Fruit fly (Drosophila melanogaster) whole organism, embryonic: ENCODE results near the gene CG34269.

Source experiments
- Bteb2 ChIP-seq: fragments of 200-800 bp; sonication (Bioruptor generic); optimal IDR thresholded peaks from 2 replicates; lab custom pipeline; 2016; ENCODE audit warnings: missing biosample characterization, missing genetic modification characterization
- CG10462 ChIP-seq: fragments of 200-800 bp; sonication (Bioruptor generic); optimal IDR thresholded peaks from 2 replicates; lab custom pipeline; 2016; ENCODE audit warnings: missing biosample characterization, missing genetic modification characterization
- CG12391 ChIP-seq: fragments of 200-800 bp; sonication (Bioruptor generic); optimal IDR thresholded peaks from 3 replicates; lab custom pipeline; 2018; ENCODE audit warnings: missing biosample characterization, mild to moderate bottlenecking, missing genetic modification characterization, moderate library complexity
- CG12744 ChIP-seq: fragments of 200-800 bp; sonication (Bioruptor generic); optimal IDR thresholded peaks from 2 replicates; lab custom pipeline; 2016; ENCODE audit warnings: missing biosample characterization, missing genetic modification characterization
- CG12942 ChIP-seq: fragments of 200-800 bp; sonication (Bioruptor generic); optimal IDR thresholded peaks from 3 replicates; lab custom pipeline; 2016; ENCODE audit warnings: missing biosample characterization, missing genetic modification characterization
- CG13894 ChIP-seq: fragments of 200-800 bp; sonication (Bioruptor generic); optimal IDR thresholded peaks from 3 replicates; lab custom pipeline; 2018; ENCODE audit warnings: missing biosample characterization, mild to moderate bottlenecking, missing genetic modification characterization, moderate library complexity
- CG14667 ChIP-seq: fragments of 200-800 bp; sonication (Bioruptor generic); IDR thresholded peaks from 2 replicates; pipeline ENCODE4 v1.3.6; 2022; ENCODE audit warnings: missing biosample characterization, missing genetic modification characterization
- CG15269 ChIP-seq: fragments of 200-800 bp; sonication (Bioruptor generic); optimal IDR thresholded peaks from 2 replicates; lab custom pipeline; 2018; ENCODE audit warnings: missing biosample characterization, mild to moderate bottlenecking, missing genetic modification characterization, moderate library complexity
- CG17359 ChIP-seq: fragments of 200-800 bp; sonication (Bioruptor generic); optimal IDR thresholded peaks from 3 replicates; lab custom pipeline; 2018; ENCODE audit warnings: missing biosample characterization, mild to moderate bottlenecking, missing genetic modification characterization, moderate library complexity
- CG18262 ChIP-seq: fragments of 200-800 bp; optimal IDR thresholded peaks from 3 replicates; lab custom pipeline; 2019; ENCODE audit warnings: missing biosample characterization, mild to moderate bottlenecking, missing genetic modification characterization, moderate library complexity
- CG2889 ChIP-seq: fragments of 200-800 bp; sonication (Bioruptor generic); IDR thresholded peaks from 3 replicates; pipeline ENCODE4 v1.3.6; 2022; ENCODE audit warnings: missing biosample characterization, missing genetic modification characterization
- CG30403 ChIP-seq: fragments of 200-800 bp; sonication (Bioruptor generic); optimal IDR thresholded peaks from 3 replicates; lab custom pipeline; 2016; ENCODE audit warnings: missing biosample characterization, missing genetic modification characterization
- CG31365 ChIP-seq: fragments of 200-800 bp; sonication (Bioruptor generic); optimal IDR thresholded peaks from 2 replicates; lab custom pipeline; 2018; ENCODE audit warnings: missing biosample characterization, mild to moderate bottlenecking, missing genetic modification characterization
- CG33213 ChIP-seq: fragments of 200-800 bp; sonication (Bioruptor generic); optimal IDR thresholded peaks from 3 replicates; lab custom pipeline; 2016; ENCODE audit warnings: missing biosample characterization, missing genetic modification characterization
- CG33557 ChIP-seq: fragments of 200-800 bp; sonication (Bioruptor generic); optimal IDR thresholded peaks from 2 replicates; lab custom pipeline; 2019; ENCODE audit warnings: missing biosample characterization, mild to moderate bottlenecking, missing genetic modification characterization, moderate library complexity
- CG34376 ChIP-seq: fragments of 200-800 bp; sonication (Bioruptor generic); optimal IDR thresholded peaks from 2 replicates; lab custom pipeline; 2018; ENCODE audit warnings: missing biosample characterization, mild to moderate bottlenecking, missing genetic modification characterization
- CG5953 ChIP-seq: fragments of 200-800 bp; sonication (Bioruptor generic); IDR thresholded peaks from 2 replicates; pipeline ENCODE4 v1.3.6; 2022; ENCODE audit warnings: missing biosample characterization, missing genetic modification characterization
- CG6254 ChIP-seq: fragments of 200-800 bp; sonication (Bioruptor generic); optimal IDR thresholded peaks from 3 replicates; lab custom pipeline; 2017; ENCODE audit warnings: mild to moderate bottlenecking, missing biosample characterization, missing genetic modification reagents, missing genetic modification characterization
- CG8290 ChIP-seq, 3 experiments: fragments of 200-800 bp; sonication (Bioruptor generic); optimal IDR thresholded peaks; 2 replicates each; lab custom pipeline; 2016 to 2019; ENCODE audit warnings: missing biosample characterization in 3 of 3, missing genetic modification characterization in 3 of 3, mild to moderate bottlenecking in 2 of 3, moderate library complexity in 1 of 3
- CG8924 ChIP-seq: fragments of 200-800 bp; optimal IDR thresholded peaks from 3 replicates; lab custom pipeline; 2019; ENCODE audit warnings: missing biosample characterization, mild to moderate bottlenecking, missing genetic modification characterization, moderate library complexity
- Dad ChIP-seq: fragments of 200-800 bp; sonication (Bioruptor generic); optimal IDR thresholded peaks from 3 replicates; lab custom pipeline; 2016; ENCODE audit warnings: missing biosample characterization, missing genetic modification characterization
- Dfd ChIP-seq, 2 experiments: fragments of >200 bp; optimal IDR thresholded peaks; 2 replicates each; lab custom pipeline; 2017; ENCODE audit warnings: missing biosample characterization in 2 of 2, missing genetic modification characterization in 2 of 2
- Dip3 ChIP-seq: fragments of 200-800 bp; sonication (Bioruptor generic); optimal IDR thresholded peaks from 3 replicates; lab custom pipeline; 2016; ENCODE audit warnings: missing biosample characterization, missing genetic modification characterization
- Ets97D ChIP-seq: fragments of 200-800 bp; sonication (Bioruptor generic); optimal IDR thresholded peaks from 3 replicates; lab custom pipeline; 2016; ENCODE audit warnings: missing biosample characterization, missing genetic modification characterization
- Fer1 ChIP-seq: fragments of 200-800 bp; sonication (Bioruptor generic); optimal IDR thresholded peaks from 2 replicates; lab custom pipeline; 2017; ENCODE audit warnings: missing biosample characterization, mild to moderate bottlenecking, missing genetic modification characterization
- Fer2 ChIP-seq: fragments of 200-800 bp; sonication (Bioruptor generic); optimal IDR thresholded peaks from 2 replicates; lab custom pipeline; 2018; ENCODE audit warnings: missing biosample characterization, mild to moderate bottlenecking, missing genetic modification characterization, moderate library complexity
- Gug ChIP-seq: fragments of 200-800 bp; sonication (Bioruptor generic); IDR thresholded peaks from 4 replicates; pipeline ENCODE4 v1.3.6; 2022; ENCODE audit warnings: missing biosample characterization, missing genetic modification characterization
- Mrtf ChIP-seq: fragments of 200-800 bp; sonication (Bioruptor generic); IDR thresholded peaks from 3 replicates; pipeline ENCODE4 v1.3.6; 2022; ENCODE audit warnings: missing biosample characterization, missing genetic modification characterization
- NC2β ChIP-seq: fragments of 200-800 bp; sonication (Bioruptor generic); optimal IDR thresholded peaks from 2 replicates; lab custom pipeline; 2016; ENCODE audit warnings: missing biosample characterization, missing genetic modification characterization
- ab ChIP-seq: fragments of 200-800 bp; sonication (Bioruptor generic); optimal IDR thresholded peaks from 2 replicates; lab custom pipeline; 2016; ENCODE audit warnings: missing biosample characterization, missing genetic modification characterization
- ac ChIP-seq: fragments of 200-800 bp; sonication (Bioruptor generic); optimal IDR thresholded peaks from 3 replicates; lab custom pipeline; 2017; ENCODE audit warnings: missing biosample characterization, mild to moderate bottlenecking, missing genetic modification characterization
- al ChIP-seq: fragments of 200-800 bp; sonication (Bioruptor generic); IDR thresholded peaks from 2 replicates; pipeline ENCODE4 v1.3.6; 2022; ENCODE audit warnings: missing biosample characterization, missing genetic modification characterization
- bsh ChIP-seq, 2 experiments: fragments of 200-800 bp; sonication (Bioruptor generic); optimal IDR thresholded peaks; 2 replicates each; lab custom pipeline; 2017 to 2018; ENCODE audit warnings: mild to moderate bottlenecking in 2 of 2, missing biosample characterization in 2 of 2, missing genetic modification characterization in 2 of 2, moderate library complexity in 1 of 2
- cas ChIP-seq: fragments of 200-800 bp; sonication (Bioruptor generic); IDR thresholded peaks from 2 replicates; pipeline ENCODE4 v1.3.6; 2022; ENCODE audit warnings: missing biosample characterization, missing genetic modification characterization
- caup ChIP-seq: fragments of 200-800 bp; sonication (Bioruptor generic); optimal IDR thresholded peaks from 3 replicates; lab custom pipeline; 2017; ENCODE audit warnings: missing biosample characterization, mild to moderate bottlenecking, missing genetic modification characterization, moderate library complexity; ENCODE audit not compliant: severe bottlenecking
- danr ChIP-seq: fragments of 200-800 bp; sonication (Bioruptor generic); IDR thresholded peaks from 2 replicates; pipeline ENCODE4 v1.3.6; 2022; ENCODE audit warnings: missing biosample characterization, missing genetic modification characterization
- eyg ChIP-seq: fragments of 200-800 bp; sonication (Bioruptor generic); optimal IDR thresholded peaks from 3 replicates; lab custom pipeline; 2016; ENCODE audit warnings: missing biosample characterization, missing genetic modification characterization
- fd102C ChIP-seq: fragments of 200-800 bp; sonication (Bioruptor generic); optimal IDR thresholded peaks from 2 replicates; lab custom pipeline; 2018; ENCODE audit warnings: missing biosample characterization, mild to moderate bottlenecking, missing genetic modification characterization, moderate library complexity
- fd3F ChIP-seq: fragments of 200-800 bp; sonication (Bioruptor generic); optimal IDR thresholded peaks from 2 replicates; lab custom pipeline; 2018; ENCODE audit warnings: missing biosample characterization, mild to moderate bottlenecking, missing genetic modification characterization, moderate library complexity
- gem ChIP-seq: fragments of 200-800 bp; sonication (Bioruptor generic); optimal IDR thresholded peaks from 2 replicates; lab custom pipeline; 2019; ENCODE audit warnings: missing biosample characterization, mild to moderate bottlenecking, missing genetic modification characterization, moderate library complexity
- lola ChIP-seq, 3 experiments: fragments of >200 bp in 2 of 3; fragments of 200-800 bp in 1 of 3; sonication (Bioruptor generic) in 1 of 3; optimal IDR thresholded peaks; 2 replicates each; lab custom pipeline; 2017 to 2019; ENCODE audit warnings: missing biosample characterization in 3 of 3, missing genetic modification characterization in 3 of 3, mild to moderate bottlenecking in 1 of 3, moderate library complexity in 1 of 3
- pb ChIP-seq: fragments of 200-800 bp; sonication (Bioruptor generic); optimal IDR thresholded peaks from 3 replicates; lab custom pipeline; 2016; ENCODE audit warnings: missing biosample characterization, missing genetic modification characterization
- pnt ChIP-seq: fragments of 200-800 bp; sonication (Bioruptor generic); optimal IDR thresholded peaks from 3 replicates; lab custom pipeline; 2016; ENCODE audit warnings: missing biosample characterization, missing genetic modification characterization
- ro ChIP-seq: fragments of 200-800 bp; sonication (Bioruptor generic); IDR thresholded peaks from 2 replicates; pipeline ENCODE4 v1.3.6; 2022; ENCODE audit warnings: missing biosample characterization, missing genetic modification characterization
- sim ChIP-seq: fragments of 200-800 bp; sonication (Bioruptor generic); IDR thresholded peaks from 2 replicates; pipeline ENCODE4 v1.3.6; 2022; ENCODE audit warnings: missing biosample characterization, missing genetic modification characterization
- tgo ChIP-seq: fragments of 200-800 bp; sonication (Bioruptor generic); IDR thresholded peaks from 3 replicates; pipeline ENCODE4 v1.3.6; 2022; ENCODE audit warnings: missing biosample characterization, missing genetic modification characterization
- tx ChIP-seq: fragments of 200-800 bp; sonication (Bioruptor generic); optimal IDR thresholded peaks from 2 replicates; lab custom pipeline; 2016; ENCODE audit warnings: missing biosample characterization, missing genetic modification characterization
- unc-4 ChIP-seq: fragments of 200-800 bp; sonication (Bioruptor generic); IDR thresholded peaks from 2 replicates; pipeline ENCODE4 v1.3.6; 2022; ENCODE audit warnings: missing biosample characterization, missing genetic modification characterization; ENCODE audit not compliant: partially characterized antibody

Gene CG34269

DNA sequence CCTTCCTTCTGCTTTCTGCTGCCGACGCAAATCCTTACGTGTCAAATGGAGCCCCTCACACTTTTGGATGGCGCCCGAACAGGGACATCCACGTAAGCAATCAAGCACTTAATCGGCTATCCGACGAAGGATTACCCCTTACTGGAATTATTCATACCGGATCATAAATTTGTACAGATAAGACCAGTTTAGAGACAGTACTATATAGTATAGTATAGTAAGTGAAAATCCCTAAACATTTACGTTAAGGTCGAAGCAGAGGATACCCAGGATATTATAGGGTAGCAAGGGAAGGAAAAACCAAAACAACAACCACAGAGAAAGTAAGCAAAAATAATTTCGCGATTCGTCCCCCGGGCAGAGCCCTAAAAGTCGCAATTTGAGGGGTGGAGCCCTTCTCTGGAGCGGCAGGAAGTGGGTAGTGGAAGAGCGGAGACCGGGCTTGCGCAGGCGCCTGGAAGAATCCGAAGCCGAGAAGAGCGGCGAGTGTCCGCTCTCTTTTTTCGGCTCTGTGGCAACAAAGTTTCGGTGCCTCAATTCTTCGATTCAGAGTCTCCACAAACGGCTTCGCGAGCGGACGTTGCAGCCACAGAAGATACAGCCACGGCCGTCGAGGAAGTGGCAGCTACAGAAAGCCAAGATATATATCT, 17.5 kb downstream of the CG34269 start (continued):
- peak; percentile 36 for TF ChIP-seq Fer2 (tag; lab: Kevin White, UChicago)
- TF ChIP-seq pnt (GFP tag; lab: Kevin White, UChicago), result peak; percentile 48
- no peak for TF ChIP-seq CG5953 (GFP tag; lab: Robert Waterston, UW)
- TF ChIP-seq CG31365 (tag; lab: Kevin White, UChicago), result peak; percentile 28
- TF ChIP-seq Mrtf (GFP tag; lab: Robert Waterston, UW), result 0 out of 3 replicates have a peak, but pooled peaks have one; percentile 4
- peak; percentile 40; the same call in 1 of the 2 replicates for TF ChIP-seq al (GFP tag; lab: Robert Waterston, UW)
- peak; percentile 51 for TF ChIP-seq CG33213 (GFP tag; lab: Kevin White, UChicago)
- peak; percentile 78 for TF ChIP-seq gem (tag; lab: Kevin White, UChicago)
- no peak for TF ChIP-seq unc-4
- no peak for TF ChIP-seq Dfd (GFP tag; optimal IDR thresholded peaks at IDR 0.05; lab: Kevin White, UChicago)
- peak; percentile 2 for TF ChIP-seq CG34376
- peak; percentile 58 for TF ChIP-seq Bteb2 (GFP tag; lab: Kevin White, UChicago)
- TF ChIP-seq ab (GFP tag; lab: Kevin White, UChicago), result no peak
- TF ChIP-seq CG12942 (GFP tag; lab: Kevin White, UChicago), result peak; percentile 13
- TF ChIP-seq NC2β (GFP tag; lab: Kevin White, UChicago), result peak; percentile 14
- TF ChIP-seq bsh (GFP tag; optimal IDR thresholded peaks at IDR 0.05; lab: Kevin White, UChicago), result peak; percentile 19 to 68
- peak; percentile 56 for TF ChIP-seq Dad
- peak; percentile 56 for TF ChIP-seq Dip3
- TF ChIP-seq CG17359 (tag; lab: Kevin White, UChicago), result peak; percentile 61
- peak; percentile 53 for TF ChIP-seq CG12391 (tag; lab: Kevin White, UChicago)
- TF ChIP-seq CG14667 (GFP tag; lab: Robert Waterston, UW), result peak; percentile 38; the same call in 1 of the 2 replicates
- no peak for TF ChIP-seq CG10462 (GFP tag; lab: Kevin White, UChicago)
- TF ChIP-seq CG15269 (tag; lab: Kevin White, UChicago), result peak; percentile 72
- peak; percentile 69 for TF ChIP-seq CG30403
- TF ChIP-seq pb (GFP tag; lab: Kevin White, UChicago), result peak; percentile 42
- TF ChIP-seq fd102C (GFP tag; lab: Kevin White, UChicago), result no peak
- peak; percentile 51 for TF ChIP-seq fd3F (GFP tag; lab: Kevin White, UChicago)
- peak; percentile 84 for TF ChIP-seq Fer1 (GFP tag; lab: Kevin White, UChicago)
- peak; percentile 78 for TF ChIP-seq caup (GFP tag; lab: Kevin White, UChicago)
- TF ChIP-seq sim (GFP tag; lab: Robert Waterston, UW), result 0 out of 2 replicates have a peak, but pooled peaks have one; percentile 10
- TF ChIP-seq CG12744 (GFP tag; lab: Kevin White, UChicago), result peak; percentile 60
- peak; percentile 5 for TF ChIP-seq CG6254
- TF ChIP-seq tgo (GFP tag; lab: Robert Waterston, UW), result peak; percentile 58; the same call in 2 of the 3 replicates
- peak; percentile 59; the same call in 1 of the 2 replicates for TF ChIP-seq cas (GFP tag; lab: Robert Waterston, UW)
- peak; percentile 36; the same call in 1 of the 2 replicates for TF ChIP-seq danr
- no peak for TF ChIP-seq CG33557 (GFP tag; lab: Kevin White, UChicago)
- peak; percentile 48; the same call in 1 of the 3 replicates for TF ChIP-seq CG2889 (GFP tag; lab: Robert Waterston, UW)
- peak; percentile 24 for TF ChIP-seq CG18262 (tag; lab: Kevin White, UChicago)
- no peak for TF ChIP-seq ac (GFP tag; lab: Kevin White, UChicago)
- peak; percentile 33 for TF ChIP-seq tx (GFP tag; lab: Kevin White, UChicago)
- peak; percentile 24 for TF ChIP-seq Ets97D (GFP tag; lab: Kevin White, UChicago)
- peak; percentile 84 for TF ChIP-seq CG13894
- peak; percentile 62 for TF ChIP-seq CG8924 (tag; lab: Kevin White, UChicago)
- peak; percentile 59 for TF ChIP-seq eyg (GFP tag; lab: Kevin White, UChicago)
- no peak for TF ChIP-seq ro (GFP tag; lab: Robert Waterston, UW)
- peak; percentile 56; the same call in 1 of the 4 replicates for TF ChIP-seq Gug (GFP tag; lab: Robert Waterston, UW)
- TF ChIP-seq CG8290 (GFP tag; optimal IDR thresholded peaks at IDR 0.05; lab: Kevin White, UChicago), result no peak
- TF ChIP-seq CG8290 (tag; optimal IDR thresholded peaks at IDR 0.05; lab: Kevin White, UChicago), result peak in 1 of 2 experiments; percentile 94
- no peak for TF ChIP-seq lola (GFP tag; optimal IDR thresholded peaks at IDR 0.05; lab: Kevin White, UChicago)
